Worm (Caenorhabditis elegans) whole organism, L1 larva: ENCODE data around the gene egl-18.
A peak's percentile ranks its signal among the peaks of the same experiment; 100 is the strongest.

Experiments used
- C34B4.2 ChIP-seq: sonication (generic microtip); optimal IDR thresholded peaks from 2 replicates; lab custom pipeline; 2017; ENCODE audit warnings: mild to moderate bottlenecking, missing genetic modification characterization, missing compliant biosample characterization
- F16B12.6 ChIP-seq: fragments of 150-350 bp; optimal IDR thresholded peaks from 2 replicates; lab custom pipeline; 2014; ENCODE audit warnings: missing biosample characterization, missing genetic modification characterization
- aha-1 ChIP-seq: fragments of 150-350 bp; optimal IDR thresholded peaks from 2 replicates; lab custom pipeline; 2014; ENCODE audit warnings: missing biosample characterization, missing genetic modification characterization
- aly-2 ChIP-seq: fragments of 150-350 bp; optimal IDR thresholded peaks from 2 replicates; lab custom pipeline; 2014; ENCODE audit warnings: missing biosample characterization, missing genetic modification characterization
- blmp-1 ChIP-seq: fragments of 150-350 bp; optimal IDR thresholded peaks from 2 replicates; lab custom pipeline; 2014; ENCODE audit warnings: missing biosample characterization, missing genetic modification characterization
- ceh-63 ChIP-seq: fragments of 200-800 bp; sonication (Bioruptor generic); optimal IDR thresholded peaks from 2 replicates; lab custom pipeline; 2018; ENCODE audit warnings: mild to moderate bottlenecking, missing genetic modification characterization, missing compliant biosample characterization
- ceh-8 ChIP-seq: fragments of 200-800 bp; sonication (Bioruptor generic); optimal IDR thresholded peaks from 2 replicates; lab custom pipeline; 2018; ENCODE audit warnings: mild to moderate bottlenecking, missing genetic modification characterization, moderate library complexity, missing compliant biosample characterization
- ceh-82 ChIP-seq, 3 experiments: fragments of 150-350 bp in 1 of 3; sonication (generic microtip) in 2 of 3; optimal IDR thresholded peaks; 2 replicates each; lab custom pipeline; 2014 to 2017; ENCODE audit warnings: missing biosample characterization in 3 of 3, missing genetic modification characterization in 3 of 3
- dpl-1 ChIP-seq, 3 experiments: fragments of 150-350 bp in 2 of 3; sonication (generic microtip) in 1 of 3; optimal IDR thresholded peaks; 2 replicates each; lab custom pipeline; 2014 to 2017; ENCODE audit warnings: missing biosample characterization in 3 of 3, missing genetic modification characterization in 3 of 3, missing genetic modification reagents in 3 of 3
- efl-1 ChIP-seq, 4 experiments: fragments of 150-350 bp; optimal IDR thresholded peaks in 3 of 4; peaks in 1 of 4; 1 replicate in 1 of 4; 2 replicates in 3 of 4; lab custom pipeline; 2014; ENCODE audit warnings: missing biosample characterization in 2 of 4, missing genetic modification characterization in 2 of 4, missing genetic modification reagents in 2 of 4
- efl-3 ChIP-seq: fragments of 200-800 bp; sonication (Bioruptor generic); optimal IDR thresholded peaks from 2 replicates; lab custom pipeline; 2018; ENCODE audit warnings: mild to moderate bottlenecking, missing genetic modification characterization, missing compliant biosample characterization
- egl-27 ChIP-seq, 2 experiments: fragments of 150-350 bp in 1 of 2; sonication (generic microtip); optimal IDR thresholded peaks; 3 replicates each; lab custom pipeline; 2017 to 2018; ENCODE audit warnings: missing biosample characterization in 2 of 2, missing genetic modification characterization in 2 of 2, missing genetic modification reagents in 2 of 2
- elt-2 ChIP-seq: sonication (generic microtip); optimal IDR thresholded peaks from 2 replicates; lab custom pipeline; 2016; ENCODE audit warnings: missing genetic modification characterization, mild to moderate bottlenecking, inconsistent platforms, missing compliant biosample characterization, missing genetic modification reagents
- elt-3 ChIP-seq, 6 experiments: fragments of 150-350 bp in 1 of 6; sonication (generic microtip); optimal IDR thresholded peaks; 2 replicates each; lab custom pipeline; 2017 to 2018; ENCODE audit warnings: missing biosample characterization in 6 of 6, missing genetic modification characterization in 6 of 6, inconsistent platforms in 1 of 6
- fkh-10 ChIP-seq: sonication (generic microtip); optimal IDR thresholded peaks from 2 replicates; lab custom pipeline; 2017; ENCODE audit warnings: missing biosample characterization, missing genetic modification reagents, missing genetic modification characterization
- hlh-4 ChIP-seq: sonication (generic microtip); optimal IDR thresholded peaks from 2 replicates; lab custom pipeline; 2016; ENCODE audit warnings: mild to moderate bottlenecking, missing genetic modification characterization, missing compliant biosample characterization
- hpl-2 ChIP-seq: fragments of 150-350 bp; optimal IDR thresholded peaks from 2 replicates; lab custom pipeline; 2014; ENCODE audit warnings: missing biosample characterization, missing genetic modification reagents, missing genetic modification characterization
- irx-1 ChIP-seq: sonication (generic microtip); optimal IDR thresholded peaks from 2 replicates; lab custom pipeline; 2016; ENCODE audit warnings: missing genetic modification characterization, missing compliant biosample characterization
- isw-1 ChIP-seq: fragments of 200-800 bp; sonication (Bioruptor generic); IDR thresholded peaks from 2 replicates; pipeline ENCODE4 v1.3.6; 2022; ENCODE audit warnings: missing genetic modification characterization, missing compliant biosample characterization
- jun-1 ChIP-seq: fragments of 150-350 bp; optimal IDR thresholded peaks from 2 replicates; lab custom pipeline; 2014; ENCODE audit warnings: missing biosample characterization, missing genetic modification reagents, missing genetic modification characterization
- lin-13 ChIP-seq: fragments of 150-350 bp; optimal IDR thresholded peaks from 2 replicates; lab custom pipeline; 2014; ENCODE audit warnings: missing biosample characterization, missing genetic modification reagents, missing genetic modification characterization
- lin-14 ChIP-seq: fragments of 200-800 bp; sonication (Bioruptor generic); optimal IDR thresholded peaks from 2 replicates; lab custom pipeline; 2018; ENCODE audit warnings: mild to moderate bottlenecking, missing genetic modification characterization, moderate library complexity, missing compliant biosample characterization
- lin-35 ChIP-seq, 2 experiments: fragments of 150-350 bp; optimal IDR thresholded peaks; 2 replicates each; lab custom pipeline; 2014; ENCODE audit warnings: missing biosample characterization in 2 of 2, missing genetic modification characterization in 2 of 2, missing genetic modification reagents in 2 of 2
- lin-39 ChIP-seq: fragments of 150-350 bp; optimal IDR thresholded peaks from 2 replicates; lab custom pipeline; 2014; ENCODE audit warnings: missing biosample characterization, missing genetic modification reagents, missing genetic modification characterization
- lir-3 ChIP-seq: sonication (generic microtip); optimal IDR thresholded peaks from 2 replicates; lab custom pipeline; 2016; ENCODE audit warnings: mild to moderate bottlenecking, missing genetic modification characterization, moderate library complexity, missing compliant biosample characterization; ENCODE audit not compliant: poor library complexity
- mab-9 ChIP-seq: fragments of 200-800 bp; sonication (Bioruptor generic); IDR thresholded peaks from 2 replicates; pipeline ENCODE4 v1.3.6; 2022; ENCODE audit warnings: missing genetic modification reagents, missing genetic modification characterization, missing compliant biosample characterization
- mdl-1 ChIP-seq, 2 experiments: fragments of 150-350 bp; optimal IDR thresholded peaks; 2 replicates each; lab custom pipeline; 2014 to 2017; ENCODE audit warnings: missing biosample characterization in 2 of 2, missing genetic modification characterization in 2 of 2, inconsistent platforms in 1 of 2
- mep-1 ChIP-seq: fragments of 150-350 bp; optimal IDR thresholded peaks from 2 replicates; lab custom pipeline; 2014; ENCODE audit warnings: missing biosample characterization, missing genetic modification characterization
- nhr-12 ChIP-seq: sonication (generic microtip); optimal IDR thresholded peaks from 2 replicates; lab custom pipeline; 2017; ENCODE audit warnings: missing biosample characterization, missing genetic modification characterization
- nhr-19 ChIP-seq: fragments of 200-800 bp; sonication (Bioruptor generic); conservative IDR thresholded peaks from 2 replicates; pipeline ENCODE4 v1.3.6; 2022; ENCODE audit warnings: missing genetic modification characterization, missing compliant biosample characterization
- nhr-237 ChIP-seq: fragments of 150-350 bp; optimal IDR thresholded peaks from 2 replicates; lab custom pipeline; 2014; ENCODE audit warnings: missing biosample characterization, missing genetic modification characterization
- nhr-28 ChIP-seq: fragments of 150-350 bp; optimal IDR thresholded peaks from 2 replicates; lab custom pipeline; 2014; ENCODE audit warnings: missing biosample characterization, missing genetic modification characterization
- nhr-47 ChIP-seq: sonication (generic microtip); optimal IDR thresholded peaks from 2 replicates; lab custom pipeline; 2016; ENCODE audit warnings: mild to moderate bottlenecking, missing genetic modification characterization, moderate library complexity, missing compliant biosample characterization
- nhr-71 ChIP-seq: sonication (generic microtip); optimal IDR thresholded peaks from 2 replicates; lab custom pipeline; 2016; ENCODE audit warnings: mild to moderate bottlenecking, missing genetic modification characterization, moderate library complexity, missing compliant biosample characterization
- nhr-77 ChIP-seq: fragments of 150-350 bp; optimal IDR thresholded peaks from 2 replicates; lab custom pipeline; 2014; ENCODE audit warnings: missing biosample characterization, missing genetic modification characterization
- nhr-85 ChIP-seq: sonication (generic microtip); peaks from one replicate; lab custom pipeline; 2016; ENCODE audit warnings: missing genetic modification characterization, inconsistent platforms, missing compliant biosample characterization
- nhr-90 ChIP-seq: sonication (generic microtip); optimal IDR thresholded peaks from 2 replicates; lab custom pipeline; 2016; ENCODE audit warnings: mild to moderate bottlenecking, missing genetic modification characterization, missing compliant biosample characterization; ENCODE audit not compliant: poor library complexity
- pax-3 ChIP-seq: fragments of 200-800 bp; sonication (Bioruptor generic); optimal IDR thresholded peaks from 2 replicates; lab custom pipeline; 2018; ENCODE audit warnings: mild to moderate bottlenecking, missing genetic modification characterization, moderate library complexity, missing compliant biosample characterization
- skn-1 ChIP-seq: fragments of 150-350 bp; optimal IDR thresholded peaks from 2 replicates; lab custom pipeline; 2014; ENCODE audit warnings: missing biosample characterization, missing genetic modification characterization
- snpc-4 ChIP-seq: fragments of 150-350 bp; optimal IDR thresholded peaks from 2 replicates; lab custom pipeline; 2014; ENCODE audit warnings: missing biosample characterization, missing genetic modification characterization
- snu-23 ChIP-seq: sonication (generic microtip); optimal IDR thresholded peaks from 2 replicates; lab custom pipeline; 2016; ENCODE audit warnings: missing genetic modification characterization, missing compliant biosample characterization
- sup-37 ChIP-seq: fragments of 200-800 bp; sonication (Bioruptor generic); optimal IDR thresholded peaks from 2 replicates; lab custom pipeline; 2018; ENCODE audit warnings: mild to moderate bottlenecking, missing genetic modification characterization, missing compliant biosample characterization
- swsn-7 ChIP-seq: sonication (generic microtip); optimal IDR thresholded peaks from 2 replicates; lab custom pipeline; 2016; ENCODE audit warnings: missing genetic modification characterization, missing compliant biosample characterization
- tlp-1 ChIP-seq: fragments of 150-350 bp; optimal IDR thresholded peaks from 2 replicates; lab custom pipeline; 2014; ENCODE audit warnings: missing biosample characterization, missing genetic modification characterization
- unc-130 ChIP-seq: fragments of 150-350 bp; optimal IDR thresholded peaks from 2 replicates; lab custom pipeline; 2017; ENCODE audit warnings: missing biosample characterization, missing genetic modification characterization, inconsistent platforms
- unc-30 ChIP-seq: sonication (generic microtip); optimal IDR thresholded peaks from 2 replicates; lab custom pipeline; 2017; ENCODE audit warnings: missing biosample characterization, missing genetic modification characterization
- unc-86 ChIP-seq: sonication (generic microtip); optimal IDR thresholded peaks from 2 replicates; lab custom pipeline; 2016; ENCODE audit warnings: missing genetic modification characterization, missing compliant biosample characterization
- unc-98 ChIP-seq: fragments of 200-800 bp; sonication (Bioruptor generic); IDR thresholded peaks from 2 replicates; pipeline ENCODE4 v1.3.6; 2022; ENCODE audit warnings: missing genetic modification characterization, missing compliant biosample characterization
- xbp-1 ChIP-seq: sonication (generic microtip); optimal IDR thresholded peaks from 2 replicates; lab custom pipeline; 2016; ENCODE audit warnings: missing genetic modification characterization, missing compliant biosample characterization
- zip-4 ChIP-seq: fragments of 200-800 bp; sonication (Bioruptor generic); optimal IDR thresholded peaks from 2 replicates; lab custom pipeline; 2018; ENCODE audit warnings: mild to moderate bottlenecking, missing genetic modification characterization, moderate library complexity, missing compliant biosample characterization

Gene egl-18

ce11 chrIV:1902022-1902421, at the start of gene egl-18:
egl-18 (plus strand) TSS chrIV:1902322.
- TF ChIP-seq unc-30 (tag; lab: Kevin White, UChicago) (no peak), efl-3 (GFP tag; lab: Kevin White, UChicago) (no peak), F16B12.6 (no peak), unc-98 (no peak), nhr-28 (no peak)

ce11 chrIV:1853934-1854438, 48.1 kb upstream of the egl-18 start:
- TF ChIP-seq mab-9 (GFP tag; lab: Robert Waterston, UW) (no peak), nhr-71 (tag; lab: Kevin White, UChicago) (peak; percentile 7), mdl-1 (tag; optimal IDR thresholded peaks at IDR 0.05; lab: Kevin White, UChicago) (no peak), blmp-1 (tag; lab: Kevin White, UChicago) (peak; percentile 94), nhr-77 (no peak), fkh-10 (GFP tag; lab: Kevin White, UChicago) (no peak), elt-3 (tag; optimal IDR thresholded peaks at IDR 0.05; lab: Kevin White, UChicago) (peak in 2 of 6 experiments; percentile 31 to 41), snu-23 (GFP tag; lab: Kevin White, UChicago) (no peak), nhr-19 (GFP tag; lab: Robert Waterston, UW) (0 out of 2 replicates have a peak, but pooled peaks have one; percentile 14), xbp-1 (tag; lab: Kevin White, UChicago) (no peak), irx-1 (no peak), lin-39 (tag; lab: Kevin White, UChicago) (no peak), dpl-1 (GFP tag; optimal IDR thresholded peaks at IDR 0.05; lab: Kevin White, UChicago) (no peak), nhr-47 (tag; lab: Kevin White, UChicago) (no peak), nhr-28 (no peak), nhr-237 (no peak), unc-130 (tag; lab: Kevin White, UChicago) (no peak), mep-1 (no peak), isw-1 (GFP tag; lab: Robert Waterston, UW) (no peak), efl-3 (GFP tag; lab: Kevin White, UChicago) (no peak), unc-86 (no peak), C34B4.2 (tag; lab: Kevin White, UChicago) (no peak), skn-1 (tag; lab: Kevin White, UChicago) (no peak), snpc-4 (tag; lab: Kevin White, UChicago) (no peak), sup-37 (no peak), tlp-1 (tag; lab: Kevin White, UChicago) (no peak), elt-2 (tag; lab: Kevin White, UChicago) (no peak), lin-35 (GFP tag; optimal IDR thresholded peaks at IDR 0.05; lab: Kevin White, UChicago) (no peak), hpl-2 (GFP tag; lab: Kevin White, UChicago) (no peak), lin-14 (GFP tag; lab: Kevin White, UChicago) (no peak), pax-3 (tag; lab: Kevin White, UChicago) (no peak), jun-1 (tag; lab: Kevin White, UChicago) (no peak), unc-30 (tag; lab: Kevin White, UChicago) (no peak), hlh-4 (tag; lab: Kevin White, UChicago) (no peak), ceh-8 (no peak), F16B12.6 (no peak), egl-27 (tag; optimal IDR thresholded peaks at IDR 0.05; lab: Kevin White, UChicago) (no peak), efl-1 (optimal IDR thresholded peaks at IDR 0.05; lab: Kevin White, UChicago) (no peak), efl-1 (GFP tag; optimal IDR thresholded peaks at IDR 0.05 in 1 of 2; lab: Kevin White, UChicago) (no peak), ceh-82 (tag; optimal IDR thresholded peaks at IDR 0.05; lab: Kevin White, UChicago) (no peak), nhr-85 (peak; percentile 63), swsn-7 (tag; lab: Kevin White, UChicago) (no peak), nhr-90 (tag; lab: Kevin White, UChicago) (no peak), aha-1 (tag; lab: Kevin White, UChicago) (no peak), lir-3 (tag; lab: Kevin White, UChicago) (no peak), ceh-63 (no peak), aly-2 (tag; lab: Kevin White, UChicago) (no peak), nhr-12 (tag; lab: Kevin White, UChicago) (no peak), zip-4 (GFP tag; lab: Kevin White, UChicago) (no peak), lin-13 (GFP tag; lab: Kevin White, UChicago) (no peak)
